Worm (Caenorhabditis elegans) whole organism, early embryonic: ENCODE data around the gene F58A4.6.

ENCODE experiments used
- B0310.2 ChIP-seq: sonication (generic microtip); optimal IDR thresholded peaks from 2 replicates; lab custom pipeline; 2016; ENCODE audit warnings: mild to moderate bottlenecking, missing genetic modification characterization, missing compliant biosample characterization
- F13C5.2 ChIP-seq: sonication (generic microtip); optimal IDR thresholded peaks from 2 replicates; lab custom pipeline; 2017; ENCODE audit warnings: mild to moderate bottlenecking, missing genetic modification characterization, inconsistent platforms, missing compliant biosample characterization
- aly-1 ChIP-seq: sonication (generic microtip); optimal IDR thresholded peaks from 2 replicates; lab custom pipeline; 2016; ENCODE audit warnings: missing genetic modification characterization, missing compliant biosample characterization
- ama-1 ChIP-seq: fragments of 150-350 bp; optimal IDR thresholded peaks from 2 replicates; lab custom pipeline; 2014
- ceh-13 ChIP-seq: fragments of 200-800 bp; sonication (Bioruptor generic); optimal IDR thresholded peaks from 2 replicates; lab custom pipeline; 2018; ENCODE audit warnings: mild to moderate bottlenecking, missing genetic modification characterization, missing compliant biosample characterization
- ceh-36 ChIP-seq: sonication (generic microtip); optimal IDR thresholded peaks from 2 replicates; lab custom pipeline; 2016; ENCODE audit warnings: missing genetic modification characterization, inconsistent platforms, missing compliant biosample characterization
- ets-7 ChIP-seq: sonication (generic microtip); optimal IDR thresholded peaks from 2 replicates; lab custom pipeline; 2016; ENCODE audit warnings: missing genotype, missing genetic modification characterization, missing compliant biosample characterization
- flt-1 ChIP-seq: fragments of 200-800 bp; sonication (Bioruptor generic); IDR thresholded peaks from 2 replicates; pipeline ENCODE4 v1.3.6; 2022; ENCODE audit warnings: missing genetic modification characterization, missing compliant biosample characterization
- hmbx-1 ChIP-seq: sonication (generic microtip); optimal IDR thresholded peaks from 2 replicates; lab custom pipeline; 2016; ENCODE audit warnings: mild to moderate bottlenecking, missing genetic modification characterization, missing compliant biosample characterization
- hmg-4 ChIP-seq: fragments of 200-800 bp; sonication (Bioruptor generic); optimal IDR thresholded peaks from 2 replicates; lab custom pipeline; 2018; ENCODE audit warnings: mild to moderate bottlenecking, missing genetic modification characterization, missing compliant biosample characterization
- hnd-1 ChIP-seq: sonication (generic microtip); optimal IDR thresholded peaks from 2 replicates; lab custom pipeline; 2016; ENCODE audit warnings: missing genetic modification characterization, missing compliant biosample characterization
- pes-1 ChIP-seq: fragments of 200-800 bp; sonication (Bioruptor generic); IDR thresholded peaks from 2 replicates; pipeline ENCODE4 v1.3.6; 2022; ENCODE audit warnings: missing genetic modification reagents, missing genetic modification characterization, missing compliant biosample characterization
- scrt-1 ChIP-seq: fragments of 200-800 bp; sonication (Bioruptor generic); IDR thresholded peaks from 2 replicates; pipeline ENCODE4 v1.3.6; 2022; ENCODE audit warnings: missing genetic modification characterization, missing compliant biosample characterization
- sea-1 ChIP-seq: fragments of 200-800 bp; sonication (Bioruptor generic); conservative IDR thresholded peaks from 2 replicates; pipeline ENCODE4 v1.3.6; 2022; ENCODE audit warnings: missing genetic modification characterization, missing compliant biosample characterization
- tbx-11 ChIP-seq: fragments of 200-800 bp; sonication (Bioruptor generic); IDR thresholded peaks from 2 replicates; pipeline ENCODE4 v1.3.6; 2022; ENCODE audit warnings: missing genetic modification characterization, missing compliant biosample characterization
- tbx-37 ChIP-seq: fragments of 200-800 bp; sonication (Bioruptor generic); conservative IDR thresholded peaks from 2 replicates; pipeline ENCODE4 v1.3.6; 2022; ENCODE audit warnings: missing genetic modification reagents, missing genetic modification characterization, missing compliant biosample characterization
- tra-4 ChIP-seq: sonication (generic microtip); optimal IDR thresholded peaks from 2 replicates; lab custom pipeline; 2017; ENCODE audit warnings: missing genetic modification characterization, missing compliant biosample characterization

Gene F58A4.6

ce11 chrIII:9608650-9609049 lies 5.6 kb upstream of the F58A4.6 start, which contains the start of gene clec-161:
clec-161 (minus strand) TSS chrIII:9608750.
- TF ChIP-seq ama-1 (no peak), hmbx-1 (tag; lab: Kevin White, UChicago) (no peak), pes-1 (GFP tag; lab: Robert Waterston, UW) (no peak), flt-1 (GFP tag; lab: Robert Waterston, UW) (no peak), ceh-36 (tag; lab: Kevin White, UChicago) (no peak), scrt-1 (GFP tag; lab: Robert Waterston, UW) (no peak), ceh-13 (GFP tag; lab: Kevin White, UChicago) (no peak), hmg-4 (GFP tag; lab: Kevin White, UChicago) (no peak), tbx-37 (GFP tag; lab: Robert Waterston, UW) (no peak), aly-1 (tag; lab: Kevin White, UChicago) (no peak), hnd-1 (no peak), sea-1 (GFP tag; lab: Robert Waterston, UW) (no peak), ets-7 (tag; lab: Kevin White, UChicago) (no peak), B0310.2 (tag; lab: Kevin White, UChicago) (no peak), tra-4 (tag; lab: Kevin White, UChicago) (no peak), F13C5.2 (tag; lab: Kevin White, UChicago) (no peak), tbx-11 (no peak)

- no peak for TF ChIP-seq flt-1 (GFP tag; lab: Robert Waterston, UW)
Observed at ce11 chrIII:9612097-9612496, 2.2 kb upstream of the F58A4.6 start, which contains the start of gene bbs-4. bbs-4 (minus strand) TSS chrIII:9612197.

- no peak for TF ChIP-seq ama-1
- no peak for TF ChIP-seq tbx-11
- no peak for TF ChIP-seq ceh-36 (tag; lab: Kevin White, UChicago)
- no peak for TF ChIP-seq sea-1 (GFP tag; lab: Robert Waterston, UW)
- no peak for TF ChIP-seq F13C5.2 (tag; lab: Kevin White, UChicago)
- TF ChIP-seq scrt-1 (GFP tag; lab: Robert Waterston, UW) = no peak
- no peak for TF ChIP-seq aly-1 (tag; lab: Kevin White, UChicago)
- no peak for TF ChIP-seq ceh-13 (GFP tag; lab: Kevin White, UChicago)
- TF ChIP-seq flt-1 (GFP tag; lab: Robert Waterston, UW) = no peak
- TF ChIP-seq hnd-1 = no peak
- no peak for TF ChIP-seq tbx-37 (GFP tag; lab: Robert Waterston, UW)
- TF ChIP-seq hmbx-1 (tag; lab: Kevin White, UChicago) = no peak
- no peak for TF ChIP-seq pes-1 (GFP tag; lab: Robert Waterston, UW)
- no peak for TF ChIP-seq hmg-4 (GFP tag; lab: Kevin White, UChicago)
- TF ChIP-seq ets-7 (tag; lab: Kevin White, UChicago) = no peak
- no peak for TF ChIP-seq tra-4 (tag; lab: Kevin White, UChicago)
- no peak for TF ChIP-seq B0310.2 (tag; lab: Kevin White, UChicago)
Observed at ce11 chrIII:9615114-9615513, 832 bp downstream of the F58A4.6 start.

- TF ChIP-seq tbx-11 (no peak), F13C5.2 (tag; lab: Kevin White, UChicago) (no peak), flt-1 (GFP tag; lab: Robert Waterston, UW) (no peak), ceh-13 (GFP tag; lab: Kevin White, UChicago) (no peak), hmg-4 (GFP tag; lab: Kevin White, UChicago) (no peak), tra-4 (tag; lab: Kevin White, UChicago) (no peak), pes-1 (GFP tag; lab: Robert Waterston, UW) (no peak), tbx-37 (GFP tag; lab: Robert Waterston, UW) (no peak), aly-1 (tag; lab: Kevin White, UChicago) (no peak), hmbx-1 (tag; lab: Kevin White, UChicago) (no peak), ceh-36 (tag; lab: Kevin White, UChicago) (no peak), ama-1 (no peak), ets-7 (tag; lab: Kevin White, UChicago) (no peak), hnd-1 (no peak)
Observed at ce11 chrIII:9616426-9616825, 2.1 kb downstream of the F58A4.6 start, which contains the start of gene hcp-3. hcp-3 (minus strand) TSS chrIII:9616470.

- TF ChIP-seq hmg-4 (GFP tag; lab: Kevin White, UChicago) (no peak), hmbx-1 (tag; lab: Kevin White, UChicago) (no peak), flt-1 (GFP tag; lab: Robert Waterston, UW) (no peak), F13C5.2 (tag; lab: Kevin White, UChicago) (no peak), B0310.2 (tag; lab: Kevin White, UChicago) (no peak), aly-1 (tag; lab: Kevin White, UChicago) (no peak), sea-1 (GFP tag; lab: Robert Waterston, UW) (no peak), scrt-1 (GFP tag; lab: Robert Waterston, UW) (no peak), tbx-37 (GFP tag; lab: Robert Waterston, UW) (no peak)
Observed at ce11 chrIII:9616933-9617332, 2.7 kb downstream of the F58A4.6 start.

- no peak for TF ChIP-seq tbx-11
- no peak for TF ChIP-seq B0310.2 (tag; lab: Kevin White, UChicago)
- TF ChIP-seq flt-1 (GFP tag; lab: Robert Waterston, UW) = no peak
- TF ChIP-seq scrt-1 (GFP tag; lab: Robert Waterston, UW) = no peak
- TF ChIP-seq hmbx-1 (tag; lab: Kevin White, UChicago) = no peak
- no peak for TF ChIP-seq tbx-37 (GFP tag; lab: Robert Waterston, UW)
Observed at ce11 chrIII:9617599-9618262, 3.4 kb downstream of the F58A4.6 start.

- TF ChIP-seq hmg-4 (GFP tag; lab: Kevin White, UChicago) (no peak), scrt-1 (GFP tag; lab: Robert Waterston, UW) (no peak), sea-1 (GFP tag; lab: Robert Waterston, UW) (no peak)
Observed at ce11 chrIII:9619079-9619761, 4.9 kb downstream of the F58A4.6 start, which contains the start of gene hlh-11. hlh-11 (plus strand) TSS chrIII:9619711.
